Fruit fly (Drosophila melanogaster): Measurements from ENCODE around the gene CG12674.

- peak; percentile 44 to 56 for TF ChIP-seq CTCF (optimal IDR thresholded peaks at IDR 0.05)
- TF ChIP-seq CG8478 (optimal IDR thresholded peaks at IDR 0.05): no peak
These were observed 30.7 kb downstream of the CG12674 start for dm6 chr2L:2110350-2110888.

Data from S2 (cell line).